Worm (Caenorhabditis elegans) whole organism, midembryonic: Measurements from ENCODE around the gene Y37A1A.3.
"Not testable (repeated sequence)": the region's sequence is repeated elsewhere in the genome, so short reads cannot be mapped to it uniquely, and the experiment has no call there.

Source experiments
- T22C8.4 ChIP-seq: fragments of 200-800 bp; sonication (Bioruptor generic); IDR thresholded peaks from 2 replicates; pipeline ENCODE4 v1.3.6; 2022; ENCODE audit warnings: missing genetic modification characterization, missing compliant biosample characterization
- flt-1 ChIP-seq: fragments of 200-800 bp; sonication (Bioruptor generic); IDR thresholded peaks from 2 replicates; pipeline ENCODE4 v1.3.6; 2022; ENCODE audit warnings: missing genetic modification characterization, missing compliant biosample characterization
- klf-2 ChIP-seq: fragments of 200-800 bp; sonication (Bioruptor generic); conservative IDR thresholded peaks from 2 replicates; pipeline ENCODE4 v1.3.6; 2022; ENCODE audit warnings: missing genetic modification reagents, missing genetic modification characterization, missing compliant biosample characterization
- med-1 ChIP-seq: sonication (generic microtip); optimal IDR thresholded peaks from 2 replicates; lab custom pipeline; 2017; ENCODE audit warnings: missing genetic modification characterization, mild to moderate bottlenecking, missing compliant biosample characterization, antibody characterized with exemption, missing genetic modification reagents; ENCODE audit not compliant: insufficient read depth
- ref-1 ChIP-seq: fragments of 200-800 bp; sonication (Bioruptor generic); conservative IDR thresholded peaks from 2 replicates; pipeline ENCODE4 v1.3.6; 2022; ENCODE audit warnings: missing genetic modification reagents, missing genetic modification characterization, missing compliant biosample characterization
- tab-1 ChIP-seq: fragments of 200-800 bp; sonication (Bioruptor generic); IDR thresholded peaks from 2 replicates; pipeline ENCODE4 v1.3.6; 2022; ENCODE audit warnings: missing genetic modification characterization, missing compliant biosample characterization
- ztf-23 ChIP-seq: fragments of 200-800 bp; sonication (Bioruptor generic); IDR thresholded peaks from 2 replicates; pipeline ENCODE4 v1.3.6; 2022; ENCODE audit warnings: missing genetic modification reagents, missing genetic modification characterization, missing compliant biosample characterization
- ztf-29 ChIP-seq: fragments of 200-800 bp; sonication (Bioruptor generic); IDR thresholded peaks from 2 replicates; pipeline ENCODE4 v1.3.6; 2022; ENCODE audit warnings: missing genetic modification reagents, missing genetic modification characterization, missing compliant biosample characterization

DNA sequence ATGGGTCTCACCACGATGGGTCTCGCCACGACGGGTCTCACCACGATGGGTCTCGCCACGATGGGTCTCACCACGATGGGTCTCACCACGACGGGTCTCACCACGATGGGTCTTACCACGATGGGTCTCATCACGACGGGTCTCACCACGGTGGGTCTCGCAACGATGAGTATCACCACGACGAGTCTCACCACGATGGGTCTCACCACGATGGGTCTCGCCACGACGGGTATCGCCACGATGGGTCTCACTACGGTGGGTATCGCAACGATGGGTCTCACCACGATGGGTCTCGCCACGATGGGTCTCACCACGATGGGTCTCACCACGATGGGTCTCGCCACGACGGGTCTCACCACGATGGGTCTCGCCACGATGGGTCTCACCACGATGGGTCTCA, 18.2 kb downstream of the Y37A1A.3 start:
- not testable (repeated sequence) for TF ChIP-seq tab-1; flt-1; med-1 (GFP tag; lab: Kevin White, UChicago); ztf-23 (GFP tag; lab: Robert Waterston, UW); T22C8.4; ref-1 (GFP tag; lab: Robert Waterston, UW); ztf-29 (GFP tag; lab: Robert Waterston, UW)
- TF ChIP-seq klf-2 (GFP tag; lab: Robert Waterston, UW): peak; percentile 35; the same call in 1 of the 2 replicates
